Worm (Caenorhabditis elegans) whole organism, young adult: ENCODE measurements around the gene F16H6.3.

ENCODE experiments used
- B0336.3 ChIP-seq: fragments of 200-800 bp; sonication (Bioruptor generic); IDR thresholded peaks from 2 replicates; pipeline ENCODE4 v1.3.6; 2022; ENCODE audit warnings: missing genetic modification characterization, missing compliant biosample characterization
- C06A6.2 ChIP-seq: fragments of 200-800 bp; sonication (Bioruptor generic); conservative IDR thresholded peaks from 2 replicates; pipeline ENCODE4 v1.3.6; 2022; ENCODE audit warnings: missing genetic modification characterization, missing compliant biosample characterization
- F39B2.1 ChIP-seq: fragments of 200-800 bp; sonication (Bioruptor generic); IDR thresholded peaks from 2 replicates; pipeline ENCODE4 v1.3.6; 2022; ENCODE audit warnings: missing genetic modification reagents, missing genetic modification characterization, missing compliant biosample characterization
- K12H6.12 ChIP-seq: fragments of 200-800 bp; sonication (Bioruptor generic); optimal IDR thresholded peaks from 2 replicates; lab custom pipeline; 2018; ENCODE audit warnings: mild to moderate bottlenecking, missing genetic modification characterization, missing compliant biosample characterization
- T26A5.8 ChIP-seq: sonication (generic microtip); optimal IDR thresholded peaks from 2 replicates; lab custom pipeline; 2016; ENCODE audit warnings: missing genetic modification characterization, missing compliant biosample characterization
- Y53F4B.3 ChIP-seq: fragments of 200-800 bp; sonication (Bioruptor generic); IDR thresholded peaks from 2 replicates; pipeline ENCODE4 v1.3.6; 2022; ENCODE audit warnings: missing genetic modification reagents, missing genetic modification characterization, missing compliant biosample characterization
- Y56A3A.18 ChIP-seq: fragments of 200-800 bp; sonication (Bioruptor generic); IDR thresholded peaks from 2 replicates; pipeline ENCODE4 v1.3.6; 2022; ENCODE audit warnings: missing genetic modification reagents, missing genetic modification characterization, missing compliant biosample characterization
- ZK185.1 ChIP-seq: sonication (generic microtip); optimal IDR thresholded peaks from 2 replicates; lab custom pipeline; 2016; ENCODE audit warnings: mild to moderate bottlenecking, missing genetic modification characterization, missing compliant biosample characterization; ENCODE audit not compliant: poor library complexity, severe bottlenecking
- akir-1 ChIP-seq: fragments of 200-800 bp; sonication (Bioruptor generic); optimal IDR thresholded peaks from 2 replicates; lab custom pipeline; 2018; ENCODE audit warnings: mild to moderate bottlenecking, missing genetic modification characterization, moderate library complexity, missing compliant biosample characterization
- aptf-2 ChIP-seq: fragments of 200-800 bp; sonication (Bioruptor generic); conservative IDR thresholded peaks from 2 replicates; pipeline ENCODE4 v1.3.6; 2022; ENCODE audit warnings: missing genetic modification reagents, missing genetic modification characterization, missing compliant biosample characterization
- attf-6 ChIP-seq: fragments of 200-800 bp; sonication (Bioruptor generic); IDR thresholded peaks from 2 replicates; pipeline ENCODE4 v1.3.6; 2022; ENCODE audit warnings: missing genetic modification reagents, missing genetic modification characterization, missing compliant biosample characterization
- cebp-1 ChIP-seq, 2 experiments: fragments of 200-800 bp in 1 of 2; sonication (Bioruptor generic) in 1 of 2; sonication (generic microtip) in 1 of 2; IDR thresholded peaks in 1 of 2; optimal IDR thresholded peaks in 1 of 2; 2 replicates each; pipeline versions ENCODE4 v1.3.6 to Lab custom; 2017 to 2022; ENCODE audit warnings: missing compliant biosample characterization in 2 of 2, missing genetic modification characterization in 2 of 2, mild to moderate bottlenecking in 1 of 2, missing genetic modification reagents in 1 of 2, moderate library complexity in 1 of 2
- chd-7 ChIP-seq: sonication (generic microtip); optimal IDR thresholded peaks from 2 replicates; lab custom pipeline; 2016; ENCODE audit warnings: mild to moderate bottlenecking, missing genetic modification characterization, moderate library complexity, missing compliant biosample characterization
- dox-1 ChIP-seq: fragments of 200-800 bp; sonication (Bioruptor generic); IDR thresholded peaks from 2 replicates; pipeline ENCODE4 v1.3.6; 2022; ENCODE audit warnings: missing genetic modification reagents, missing genetic modification characterization, missing compliant biosample characterization
- dpff-1 ChIP-seq: sonication (generic microtip); optimal IDR thresholded peaks from 2 replicates; lab custom pipeline; 2017; ENCODE audit warnings: mild to moderate bottlenecking, missing genetic modification characterization, missing compliant biosample characterization
- egl-18 ChIP-seq: fragments of 200-800 bp; sonication (Bioruptor generic); IDR thresholded peaks from 2 replicates; pipeline ENCODE4 v1.3.6; 2022; ENCODE audit warnings: missing genetic modification reagents, missing genetic modification characterization, missing compliant biosample characterization
- egl-44 ChIP-seq: fragments of 200-800 bp; sonication (Bioruptor generic); IDR thresholded peaks from 2 replicates; pipeline ENCODE4 v1.3.6; 2022; ENCODE audit warnings: missing genetic modification reagents, missing genetic modification characterization, missing compliant biosample characterization
- egrh-3 ChIP-seq: fragments of 200-800 bp; sonication (Bioruptor generic); IDR thresholded peaks from 2 replicates; pipeline ENCODE4 v1.3.6; 2022; ENCODE audit warnings: missing genetic modification reagents, missing genetic modification characterization, missing compliant biosample characterization
- ets-4 ChIP-seq: fragments of 200-800 bp; sonication (Bioruptor generic); optimal IDR thresholded peaks from 2 replicates; lab custom pipeline; 2018; ENCODE audit warnings: mild to moderate bottlenecking, missing genetic modification characterization, missing compliant biosample characterization
- fkh-3 ChIP-seq: sonication (generic microtip); optimal IDR thresholded peaks from 2 replicates; lab custom pipeline; 2016; ENCODE audit warnings: mild to moderate bottlenecking, missing genetic modification characterization, missing compliant biosample characterization
- him-1 ChIP-seq: sonication (generic microtip); optimal IDR thresholded peaks from 2 replicates; lab custom pipeline; 2016; ENCODE audit warnings: missing genotype, missing genetic modification reagents, missing genetic modification characterization, missing compliant biosample characterization
- hlh-12 ChIP-seq: sonication (generic microtip); optimal IDR thresholded peaks from 2 replicates; lab custom pipeline; 2016; ENCODE audit warnings: missing genetic modification characterization, missing compliant biosample characterization
- hmg-20 ChIP-seq: fragments of 200-800 bp; sonication (Bioruptor generic); IDR thresholded peaks from 2 replicates; pipeline ENCODE4 v1.3.6; 2022; ENCODE audit warnings: missing genetic modification reagents, missing genetic modification characterization, missing compliant biosample characterization
- lag-1 ChIP-seq: fragments of 200-800 bp; sonication (Bioruptor generic); IDR thresholded peaks from 2 replicates; pipeline ENCODE4 v1.3.6; 2022; ENCODE audit warnings: missing genetic modification reagents, missing genetic modification characterization, missing compliant biosample characterization
- lsl-1 ChIP-seq: fragments of 200-800 bp; sonication (Bioruptor generic); optimal IDR thresholded peaks from 2 replicates; lab custom pipeline; 2018; ENCODE audit warnings: mild to moderate bottlenecking, missing genetic modification characterization, moderate library complexity, missing compliant biosample characterization
- mcd-1 ChIP-seq: fragments of 200-800 bp; sonication (Bioruptor generic); IDR thresholded peaks from 2 replicates; pipeline ENCODE4 v1.3.6; 2022; ENCODE audit warnings: missing genetic modification reagents, missing genetic modification characterization, missing compliant biosample characterization
- mxl-1 ChIP-seq: sonication (generic microtip); optimal IDR thresholded peaks from 2 replicates; lab custom pipeline; 2016; ENCODE audit warnings: missing genetic modification characterization, missing compliant biosample characterization
- nfya-1 ChIP-seq: sonication (generic microtip); optimal IDR thresholded peaks from 2 replicates; lab custom pipeline; 2017; ENCODE audit warnings: antibody characterized with exemption, missing compliant biosample characterization, missing genetic modification characterization, borderline replicate concordance; ENCODE audit not compliant: insufficient read depth
- nfyb-1 ChIP-seq: fragments of 200-800 bp; sonication (Bioruptor generic); IDR thresholded peaks from 2 replicates; pipeline ENCODE4 v1.3.6; 2022; ENCODE audit warnings: missing genetic modification reagents, missing genetic modification characterization, missing compliant biosample characterization
- nhr-179 ChIP-seq: sonication (generic microtip); optimal IDR thresholded peaks from 2 replicates; lab custom pipeline; 2016; ENCODE audit warnings: mild to moderate bottlenecking, missing genetic modification characterization, missing compliant biosample characterization
- nhr-27 ChIP-seq: fragments of 200-800 bp; sonication (Bioruptor generic); optimal IDR thresholded peaks from 2 replicates; lab custom pipeline; 2018; ENCODE audit warnings: mild to moderate bottlenecking, missing genetic modification characterization, moderate library complexity, missing compliant biosample characterization
- nhr-80 ChIP-seq: sonication (generic microtip); optimal IDR thresholded peaks from 2 replicates; lab custom pipeline; 2016; ENCODE audit warnings: missing genetic modification characterization, missing compliant biosample characterization
- nhr-90 ChIP-seq: sonication (generic microtip); optimal IDR thresholded peaks from 2 replicates; lab custom pipeline; 2016; ENCODE audit warnings: missing genotype, mild to moderate bottlenecking, missing genetic modification characterization, missing compliant biosample characterization
- rcor-1 ChIP-seq: fragments of 200-800 bp; sonication (Bioruptor generic); IDR thresholded peaks from 2 replicates; pipeline ENCODE4 v1.3.6; 2022; ENCODE audit warnings: missing genetic modification reagents, missing genetic modification characterization, missing compliant biosample characterization
- snpc-1.1 ChIP-seq: sonication (generic microtip); optimal IDR thresholded peaks from 2 replicates; lab custom pipeline; 2017; ENCODE audit warnings: missing genetic modification characterization, mild to moderate bottlenecking, missing compliant biosample characterization, antibody characterized with exemption, moderate library complexity, missing genotype, missing genetic modification reagents; ENCODE audit not compliant: insufficient read depth
- sptf-2 ChIP-seq: fragments of 200-800 bp; sonication (Bioruptor generic); optimal IDR thresholded peaks from 2 replicates; lab custom pipeline; 2018; ENCODE audit warnings: mild to moderate bottlenecking, missing genetic modification characterization, missing compliant biosample characterization
- unc-130 ChIP-seq: sonication (generic microtip); optimal IDR thresholded peaks from 2 replicates; lab custom pipeline; 2016; ENCODE audit warnings: missing genetic modification reagents, missing genetic modification characterization, missing compliant biosample characterization
- unc-62 ChIP-seq: fragments of 150-350 bp; optimal IDR thresholded peaks from 2 replicates; lab custom pipeline; 2014; ENCODE audit warnings: missing biosample characterization, missing genetic modification reagents, missing genetic modification characterization
- xnd-1 ChIP-seq: sonication (generic microtip); optimal IDR thresholded peaks from 2 replicates; lab custom pipeline; 2016; ENCODE audit warnings: missing genotype, missing genetic modification reagents, missing genetic modification characterization, missing compliant biosample characterization

F16H6.3 gene

ce11 chrV:18161228-18161627 lies 33.9 kb upstream of the F16H6.3 start, which contains the start of gene C14A6.13:
C14A6.13 (minus strand) TSS chrV:18161328.
- no peak for TF ChIP-seq aptf-2
- TF ChIP-seq ets-4 (GFP tag; lab: Kevin White, UChicago), result no peak
- no peak for TF ChIP-seq nhr-80
- TF ChIP-seq lag-1 (GFP tag; lab: Robert Waterston, UW), result no peak
- no peak for TF ChIP-seq B0336.3 (GFP tag; lab: Robert Waterston, UW)
- TF ChIP-seq nhr-27 (tag; lab: Kevin White, UChicago), result no peak
- TF ChIP-seq akir-1 (GFP tag; lab: Kevin White, UChicago), result no peak
- TF ChIP-seq hmg-20 (GFP tag; lab: Robert Waterston, UW), result no peak
- no peak for TF ChIP-seq mxl-1 (tag; lab: Kevin White, UChicago)
- no peak for TF ChIP-seq xnd-1 (tag; lab: Kevin White, UChicago)

- TF ChIP-seq snpc-1.1 (no peak), fkh-3 (tag; lab: Kevin White, UChicago) (no peak), C06A6.2 (GFP tag; lab: Robert Waterston, UW) (no peak), sptf-2 (GFP tag; lab: Kevin White, UChicago) (no peak), attf-6 (GFP tag; lab: Robert Waterston, UW) (no peak), nfyb-1 (no peak), mxl-1 (tag; lab: Kevin White, UChicago) (no peak), mcd-1 (no peak), lag-1 (GFP tag; lab: Robert Waterston, UW) (no peak), Y53F4B.3 (GFP tag; lab: Robert Waterston, UW) (no peak), egl-18 (GFP tag; lab: Robert Waterston, UW) (no peak), chd-7 (tag; lab: Kevin White, UChicago) (no peak), Y56A3A.18 (GFP tag; lab: Robert Waterston, UW) (no peak)
Observed at ce11 chrV:18162568-18162967, 32.5 kb upstream of the F16H6.3 start, which contains the start of gene C14A6.12. C14A6.12 (minus strand) TSS chrV:18162668.

- no peak for TF ChIP-seq hmg-20 (GFP tag; lab: Robert Waterston, UW)
Observed at ce11 chrV:18163434-18163833, 31.7 kb upstream of the F16H6.3 start.

ce11 chrV:18164758-18165157 lies 30.3 kb upstream of the F16H6.3 start, which contains the start of gene C14A6.5:
C14A6.5 (minus strand) TSS chrV:18164858.
- TF ChIP-seq nfya-1 (tag; lab: Kevin White, UChicago) (no peak), T26A5.8 (tag; lab: Kevin White, UChicago) (no peak), unc-130 (GFP tag; lab: Kevin White, UChicago) (no peak), rcor-1 (GFP tag; lab: Robert Waterston, UW) (no peak), lsl-1 (no peak), mxl-1 (tag; lab: Kevin White, UChicago) (no peak), dox-1 (GFP tag; lab: Robert Waterston, UW) (no peak), egrh-3 (GFP tag; lab: Robert Waterston, UW) (no peak), nhr-90 (no peak)

ce11 chrV:18167161-18167560 lies 27.9 kb upstream of the F16H6.3 start, which contains the start of gene C14A6.6:
C14A6.6 (minus strand) TSS chrV:18167261.
- TF ChIP-seq hlh-12 (tag; lab: Kevin White, UChicago), result no peak
- no peak for TF ChIP-seq dpff-1
- TF ChIP-seq egl-44 (GFP tag; lab: Robert Waterston, UW), result no peak
- no peak for TF ChIP-seq F39B2.1 (GFP tag; lab: Robert Waterston, UW)
- no peak for TF ChIP-seq T26A5.8 (tag; lab: Kevin White, UChicago)
- no peak for TF ChIP-seq cebp-1 (GFP tag; IDR thresholded peaks at IDR 0.05; lab: Robert Waterston, UW)
- TF ChIP-seq cebp-1 (tag; optimal IDR thresholded peaks at IDR 0.05; lab: Kevin White, UChicago), result no peak
- no peak for TF ChIP-seq egl-18 (GFP tag; lab: Robert Waterston, UW)
- no peak for TF ChIP-seq ets-4 (GFP tag; lab: Kevin White, UChicago)
- no peak for TF ChIP-seq ZK185.1
- no peak for TF ChIP-seq him-1 (tag; lab: Kevin White, UChicago)
- no peak for TF ChIP-seq nhr-179 (tag; lab: Kevin White, UChicago)
- no peak for TF ChIP-seq unc-62 (GFP tag; lab: Kevin White, UChicago)
- no peak for TF ChIP-seq K12H6.12
